Fruit fly (Drosophila melanogaster) whole organism: ENCODE data around the gene Rab3-GAP.

Experiments
- CG8478 ChIP-seq: fragments of >200 bp; optimal IDR thresholded peaks from 2 replicates; lab custom pipeline; 2018; ENCODE audit warnings: inconsistent platforms
- Dll ChIP-seq: fragments of >200 bp; optimal IDR thresholded peaks from 2 replicates; lab custom pipeline; 2017
- EcR ChIP-seq, 2 experiments: fragments of >200 bp; optimal IDR thresholded peaks; 2 replicates each; lab custom pipeline; 2017; ENCODE audit warnings: missing biosample characterization in 2 of 2, missing genetic modification characterization in 2 of 2, missing genetic modification reagents in 2 of 2
- pan ChIP-seq: fragments of >200 bp; optimal IDR thresholded peaks from 2 replicates; lab custom pipeline; 2017
- psq ChIP-seq: fragments of >200 bp; optimal IDR thresholded peaks from 2 replicates; lab custom pipeline; 2017
- usp ChIP-seq: fragments of >200 bp; optimal IDR thresholded peaks from 2 replicates; lab custom pipeline; 2017; ENCODE audit warnings: missing biosample characterization, missing genetic modification characterization, mixed read lengths

Gene Rab3-GAP

DNA sequence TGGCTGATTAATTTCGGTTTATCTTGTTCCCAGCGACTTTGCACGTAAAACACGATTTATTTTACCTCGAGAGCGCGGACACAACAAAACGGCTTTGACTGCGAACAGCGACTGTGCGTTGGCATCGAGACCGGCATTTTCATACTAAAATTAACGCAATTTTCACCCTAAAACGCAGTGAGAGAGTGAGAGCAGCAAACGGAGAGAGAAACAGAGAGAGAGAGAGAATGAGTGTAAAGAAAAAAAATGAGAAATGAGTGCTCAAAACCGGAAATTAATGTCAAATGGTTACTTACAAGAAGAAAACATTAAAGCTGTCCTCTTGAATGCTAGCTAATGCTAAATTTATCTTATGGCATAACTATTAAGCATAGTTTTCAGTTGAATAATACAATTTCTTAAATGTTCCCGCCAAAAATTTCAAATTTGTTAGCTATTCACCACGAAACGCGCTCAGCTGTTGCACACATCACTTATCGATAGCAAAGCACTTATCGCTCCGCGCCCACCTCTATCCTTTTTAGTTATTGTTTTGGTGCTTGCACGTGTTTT, 7.1 kb downstream of the Rab3-GAP start, which contains the start of the genes JhI-21, RpL7-like and CG34164:
Gene JhI-21 (minus strand): TSS at position 206 of the 552 bp plus-strand sequence.
Gene RpL7-like (plus strand): TSS at position 490 of the 552 bp plus-strand sequence.
Gene CG34164 (plus strand): TSS at position 512 of the 552 bp plus-strand sequence.
- TF ChIP-seq pan (lab: Kevin White, UChicago) (no peak), usp (no peak), psq (lab: Kevin White, UChicago) (no peak), Dll (no peak), EcR (GFP tag; optimal IDR thresholded peaks at IDR 0.05; lab: Kevin White, UChicago) (no peak), CG8478 (lab: Kevin White, UChicago) (no peak)

DNA sequence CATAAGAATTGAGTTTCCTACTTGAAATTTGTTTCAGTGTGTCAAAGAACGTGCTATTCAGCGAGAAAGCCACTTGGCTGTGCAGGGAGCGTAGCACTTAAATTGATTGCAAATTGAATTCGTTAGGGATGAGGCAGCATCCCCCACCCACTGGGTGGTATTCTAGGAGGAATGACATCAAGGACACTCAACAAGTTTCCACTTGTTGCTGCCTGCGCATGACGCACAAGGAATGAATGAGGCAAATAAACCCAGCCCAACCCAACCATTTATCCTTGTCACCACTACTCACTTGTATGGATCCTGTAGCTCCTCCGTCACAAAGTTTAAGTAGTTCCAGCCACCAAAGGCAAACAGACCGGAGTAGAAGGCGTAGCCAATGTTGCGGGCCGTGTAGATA, 9.6 kb downstream of the Rab3-GAP start:
- no peak for TF ChIP-seq EcR (GFP tag; optimal IDR thresholded peaks at IDR 0.05; lab: Kevin White, UChicago)
- TF ChIP-seq pan (lab: Kevin White, UChicago) = no peak
- no peak for TF ChIP-seq Dll
- no peak for TF ChIP-seq psq (lab: Kevin White, UChicago)
- TF ChIP-seq usp = no peak
- no peak for TF ChIP-seq CG8478 (lab: Kevin White, UChicago)

dm6 chr2L:12049133-12049532, 13.9 kb downstream of the Rab3-GAP start, which contains the start of gene PLCXD:
TSS of gene PLCXD (plus strand) at chr2L:12049418.
- TF ChIP-seq psq (lab: Kevin White, UChicago) (no peak), EcR (GFP tag; optimal IDR thresholded peaks at IDR 0.05; lab: Kevin White, UChicago) (no peak), pan (lab: Kevin White, UChicago) (no peak), CG8478 (lab: Kevin White, UChicago) (no peak), usp (no peak)

- TF ChIP-seq CG8478 (lab: Kevin White, UChicago) (no peak), usp (no peak), Dll (no peak)
Measured at dm6 chr2L:12048723-12049122, 14.3 kb downstream of the Rab3-GAP start, which contains the start of gene Plzf. TSS of gene Plzf (minus strand) at chr2L:12048918.

- no peak for TF ChIP-seq psq (lab: Kevin White, UChicago)
- no peak for TF ChIP-seq pan (lab: Kevin White, UChicago)
- TF ChIP-seq EcR (GFP tag; optimal IDR thresholded peaks at IDR 0.05; lab: Kevin White, UChicago) = no peak
- no peak for TF ChIP-seq CG8478 (lab: Kevin White, UChicago)
- no peak for TF ChIP-seq Dll
- TF ChIP-seq usp = no peak
Measured at dm6 chr2L:12046856-12047230, 16.1 kb downstream of the Rab3-GAP start.

dm6 chr2L:12045941-12046855, 16.8 kb downstream of the Rab3-GAP start, which contains the start of gene CG6770:
TSS of gene CG6770 (minus strand) at chr2L:12046118.
- TF ChIP-seq pan (lab: Kevin White, UChicago) (no peak), EcR (GFP tag; optimal IDR thresholded peaks at IDR 0.05; lab: Kevin White, UChicago) (peak in 1 of 2 experiments; percentile 33)

- TF ChIP-seq CG8478 (lab: Kevin White, UChicago) (no peak), psq (lab: Kevin White, UChicago) (no peak), pan (lab: Kevin White, UChicago) (no peak), EcR (GFP tag; optimal IDR thresholded peaks at IDR 0.05; lab: Kevin White, UChicago) (peak in 1 of 2 experiments; percentile 42), usp (no peak)
Measured at dm6 chr2L:12045578-12045940, 17.4 kb downstream of the Rab3-GAP start.

DNA sequence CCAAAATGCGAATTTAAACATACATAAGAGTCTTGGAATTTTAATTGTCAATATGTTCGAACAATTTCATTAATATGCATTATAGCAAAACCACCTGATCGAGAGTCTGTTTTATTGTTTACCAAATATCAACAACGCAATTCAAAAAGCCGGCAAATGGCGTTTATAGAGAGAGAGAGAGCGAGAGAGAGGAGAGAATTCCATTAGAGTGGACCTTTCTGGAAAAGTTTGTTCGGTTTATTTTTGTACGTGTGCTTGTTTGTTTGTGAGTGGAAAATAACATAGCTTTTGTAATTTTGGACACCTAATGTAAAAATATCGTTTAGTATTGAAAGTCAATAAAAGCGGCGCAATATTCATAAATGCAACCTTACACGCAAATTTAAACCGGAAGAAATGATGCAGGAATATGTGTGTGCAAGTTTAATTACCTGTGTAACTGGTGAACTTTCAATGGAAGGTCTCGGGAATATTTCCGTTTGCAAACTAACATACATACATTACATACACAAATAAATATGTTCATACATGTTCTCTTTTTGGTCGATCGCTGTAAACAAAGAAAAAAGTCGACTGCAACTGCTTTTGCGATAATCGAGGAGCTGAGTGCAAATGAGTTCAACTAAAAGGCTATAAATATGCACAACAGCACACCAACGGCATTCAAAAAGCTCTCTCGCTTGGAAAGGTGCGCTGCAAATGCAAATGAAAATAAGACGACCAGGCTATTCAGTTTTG, 18.2 kb downstream of the Rab3-GAP start, which contains the start of gene CG6785:
Gene CG6785 (minus strand): TSS at position 588 of the 738 bp plus-strand sequence.
- TF ChIP-seq psq (lab: Kevin White, UChicago) (no peak), usp (no peak), Dll (no peak), EcR (GFP tag; optimal IDR thresholded peaks at IDR 0.05; lab: Kevin White, UChicago) (no peak), CG8478 (lab: Kevin White, UChicago) (no peak), pan (lab: Kevin White, UChicago) (no peak)

DNA sequence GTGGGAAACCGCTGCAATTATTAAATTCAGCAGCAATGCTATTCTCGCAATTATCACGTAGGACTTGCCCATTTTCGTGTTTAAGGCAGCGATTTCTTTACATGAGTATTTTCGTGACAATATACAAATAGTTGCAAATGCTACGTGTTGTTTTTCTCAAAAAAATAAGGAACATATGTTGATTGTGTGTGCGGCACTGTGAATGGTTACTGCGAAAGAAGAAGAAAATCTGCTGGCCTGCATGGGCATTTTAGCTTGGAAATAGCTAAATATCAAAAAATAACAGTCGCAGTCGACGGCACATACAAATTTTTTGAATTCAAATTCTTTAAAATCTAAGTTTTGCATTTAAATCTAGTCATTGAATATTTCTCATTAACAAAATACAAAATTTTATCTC, 22.5 kb downstream of the Rab3-GAP start, which contains the start of gene CG6766:
Gene CG6766 (minus strand): TSS at position 180 of the 400 bp plus-strand sequence.
- TF ChIP-seq psq (lab: Kevin White, UChicago) = no peak
- no peak for TF ChIP-seq CG8478 (lab: Kevin White, UChicago)
- TF ChIP-seq usp = no peak
- no peak for TF ChIP-seq Dll
- TF ChIP-seq pan (lab: Kevin White, UChicago) = no peak
- no peak for TF ChIP-seq EcR (GFP tag; optimal IDR thresholded peaks at IDR 0.05; lab: Kevin White, UChicago)

DNA sequence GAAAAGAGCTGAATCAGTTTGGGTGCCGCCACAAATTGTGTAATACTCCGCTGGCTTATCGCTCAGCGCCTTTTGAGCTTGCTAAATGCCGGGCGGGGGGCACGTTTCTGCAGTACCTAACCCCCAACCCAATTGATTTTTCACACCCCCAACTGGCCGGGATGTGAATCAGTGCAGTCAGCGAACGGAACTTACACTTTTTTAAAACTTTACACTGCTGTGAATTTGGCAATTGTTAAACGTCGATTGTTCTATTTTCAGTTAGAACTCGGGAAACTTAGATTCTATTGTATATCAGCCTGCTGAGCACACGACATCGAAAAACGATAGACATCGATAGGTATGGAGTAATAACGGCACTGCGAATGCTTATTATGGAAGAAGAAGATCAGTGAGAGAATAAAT, 24.8 kb downstream of the Rab3-GAP start, which contains the start of gene Tom70:
Gene Tom70 (minus strand): TSS at position 335 of the 405 bp plus-strand sequence.
- TF ChIP-seq CG8478 (lab: Kevin White, UChicago) = no peak
- TF ChIP-seq psq (lab: Kevin White, UChicago) = no peak
- no peak for TF ChIP-seq usp
- TF ChIP-seq Dll = no peak
- no peak for TF ChIP-seq EcR (GFP tag; optimal IDR thresholded peaks at IDR 0.05; lab: Kevin White, UChicago)
- TF ChIP-seq pan (lab: Kevin White, UChicago) = no peak

DNA sequence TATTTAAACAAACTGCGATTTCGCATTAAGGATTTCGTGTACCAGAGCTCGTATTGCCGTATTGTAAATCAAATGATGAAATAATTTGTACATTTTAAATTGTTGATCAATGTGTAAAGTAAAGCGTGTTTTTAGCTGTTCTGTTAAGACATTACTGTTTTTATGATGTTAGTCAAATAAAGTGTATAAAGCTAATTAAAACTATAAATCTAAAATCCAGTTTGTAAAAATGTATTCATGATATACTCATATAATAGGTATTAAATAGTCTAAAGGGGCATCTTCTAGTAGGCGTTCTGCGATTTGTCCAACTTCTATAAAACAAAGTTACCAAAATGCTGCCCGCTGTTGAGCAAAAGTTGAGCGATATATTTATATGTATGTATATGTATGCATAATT, 29.1 kb downstream of the Rab3-GAP start, which contains the start of gene CG18788:
Gene CG18788 (plus strand): TSS at position 301 of the 400 bp plus-strand sequence.
- TF ChIP-seq pan (lab: Kevin White, UChicago) (no peak), EcR (GFP tag; optimal IDR thresholded peaks at IDR 0.05; lab: Kevin White, UChicago) (no peak), usp (no peak), Dll (no peak), psq (lab: Kevin White, UChicago) (no peak)
